Worm (Caenorhabditis elegans): Measurements from ENCODE around the gene T24E12.6.

DNA sequence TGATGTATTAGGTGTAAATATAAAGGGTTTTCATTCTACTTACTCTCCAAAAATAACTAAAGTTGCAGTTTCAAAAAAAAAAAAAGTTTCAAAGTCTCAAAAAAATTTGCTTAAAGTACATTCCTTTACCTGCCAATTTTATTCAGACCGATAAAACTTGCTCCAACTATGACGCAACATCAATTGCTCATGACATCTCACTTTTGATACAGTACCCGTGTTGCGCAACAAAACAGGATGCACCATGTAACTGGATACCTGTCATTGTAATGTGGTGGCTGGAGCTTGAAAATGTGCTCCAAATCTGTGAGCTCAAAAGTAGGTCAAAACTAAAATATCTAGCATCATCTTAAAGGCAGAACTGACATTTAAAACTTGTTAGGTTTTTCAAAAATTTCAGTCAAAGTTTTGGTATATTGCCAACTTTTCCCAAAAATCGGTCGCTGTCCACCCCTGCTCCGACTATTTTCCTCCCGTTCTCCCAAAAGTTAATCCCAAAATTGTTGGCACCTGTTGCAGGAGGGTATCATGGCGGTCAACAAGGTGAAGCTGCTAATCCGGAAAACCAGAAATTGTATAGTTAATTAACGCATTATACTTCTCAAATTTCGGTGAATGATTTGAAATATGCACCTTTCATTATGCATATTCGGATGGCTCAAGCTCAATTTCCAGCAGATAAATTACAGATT, 21.0 kb upstream of the T24E12.6 start, which contains the start of gene T24E12.2:
- TF ChIP-seq nhr-11 (tag; optimal IDR thresholded peaks at IDR 0.05) (no peak), skn-1 (tag; optimal IDR thresholded peaks at IDR 0.05) (no peak)
